Fruit fly (Drosophila melanogaster): Measurements from ENCODE around the gene pigeon.

Gene pigeon

DNA sequence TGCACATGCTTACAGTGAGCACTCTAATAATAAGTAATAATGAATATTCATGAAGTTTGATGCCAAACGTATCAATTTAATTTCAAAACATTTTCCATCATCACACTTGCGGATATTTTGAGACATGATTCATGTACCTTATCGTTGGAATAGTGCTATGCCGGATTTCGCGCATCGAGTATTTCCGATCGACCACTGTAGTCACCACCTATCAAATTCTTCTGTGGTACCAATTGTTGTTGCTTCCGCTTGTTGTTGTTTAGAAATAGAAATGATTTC lies 44.9 kb upstream of the pigeon start (continued):
- TF ChIP-seq lov (optimal IDR thresholded peaks at IDR 0.05) (no peak), lov (GFP tag; IDR thresholded peaks at IDR 0.05) (no peak), CG11093 (GFP tag; IDR thresholded peaks at IDR 0.05) (0 out of 3 replicates have a peak, but pooled peaks have one; percentile 22), Hr51 (GFP tag; optimal IDR thresholded peaks at IDR 0.05) (peak in 1 of 2 experiments; percentile 14), Atf6 (GFP tag; IDR thresholded peaks at IDR 0.05) (0 out of 2 replicates have a peak, but pooled peaks have one; percentile 32), br (optimal IDR thresholded peaks at IDR 0.05) (no peak), pan (optimal IDR thresholded peaks at IDR 0.05) (no peak), pan (GFP tag; optimal IDR thresholded peaks at IDR 0.05 in 1 of 2, IDR thresholded peaks at IDR 0.05 in 1 of 2) (peak in 1 of 2 experiments; percentile 40), al (GFP tag; IDR thresholded peaks at IDR 0.05) (0 out of 2 replicates have a peak, but pooled peaks have one; percentile 16), ranshi (GFP tag; IDR thresholded peaks at IDR 0.05) (peak; percentile 64), CG4730 (GFP tag; IDR thresholded peaks at IDR 0.05) (no peak), bigmax (GFP tag; optimal IDR thresholded peaks at IDR 0.05) (no peak), rib (GFP tag; IDR thresholded peaks at IDR 0.05) (0 out of 2 replicates have a peak, but pooled peaks have one; percentile 27), HmgD (GFP tag; optimal IDR thresholded peaks at IDR 0.05) (no peak), CG17385 (GFP tag; optimal IDR thresholded peaks at IDR 0.05) (peak; percentile 15), CG3163 (GFP tag; optimal IDR thresholded peaks at IDR 0.05) (peak; percentile 21), Mrtf (GFP tag; IDR thresholded peaks at IDR 0.05) (0 out of 3 replicates have a peak, but pooled peaks have one; percentile 49), tgo (GFP tag; IDR thresholded peaks at IDR 0.05) (peak; percentile 29; the same call in 2 of the 3 replicates), so (GFP tag; IDR thresholded peaks at IDR 0.05) (0 out of 3 replicates have a peak, but pooled peaks have one; percentile 26), CG3847 (GFP tag; IDR thresholded peaks at IDR 0.05) (peak; percentile 26; the same call in 1 of the 2 replicates), CG6813 (GFP tag; optimal IDR thresholded peaks at IDR 0.05) (peak; percentile 26), lilli (GFP tag; optimal IDR thresholded peaks at IDR 0.05) (peak; percentile 62), Fer1 (GFP tag; optimal IDR thresholded peaks at IDR 0.05) (peak; percentile 56), HLH54F (GFP tag; optimal IDR thresholded peaks at IDR 0.05) (peak; percentile 29), vvl (GFP tag; IDR thresholded peaks at IDR 0.05) (peak; percentile 24; the same call in 1 of the 2 replicates), CG12155 (GFP tag; optimal IDR thresholded peaks at IDR 0.05) (peak; percentile 24), Oli (tag; optimal IDR thresholded peaks at IDR 0.05) (peak; percentile 1), esg (GFP tag; conservative IDR thresholded peaks at IDR 0.05) (peak; percentile 27; the same call in 1 of the 2 replicates), tap (tag; optimal IDR thresholded peaks at IDR 0.05) (no peak), Dad (GFP tag; optimal IDR thresholded peaks at IDR 0.05) (peak; percentile 24), Sox102F (GFP tag; optimal IDR thresholded peaks at IDR 0.05) (peak; percentile 31), CG11504 (tag; optimal IDR thresholded peaks at IDR 0.05) (peak; percentile 57), CG13624 (GFP tag; optimal IDR thresholded peaks at IDR 0.05) (peak; percentile 66), CG2712 (tag; optimal IDR thresholded peaks at IDR 0.05) (peak; percentile 27), oc (tag; optimal IDR thresholded peaks at IDR 0.05) (no peak), Meics (GFP tag; optimal IDR thresholded peaks at IDR 0.05) (peak; percentile 56), Mad (GFP tag; optimal IDR thresholded peaks at IDR 0.05) (peak; percentile 10), CG10321 (GFP tag; IDR thresholded peaks at IDR 0.05) (no peak), dmrt99B (tag; optimal IDR thresholded peaks at IDR 0.05) (peak; percentile 19), Rfx (GFP tag; IDR thresholded peaks at IDR 0.05) (peak; percentile 65), Ets65A (GFP tag) (peak; percentile 63), CG9817 (tag; optimal IDR thresholded peaks at IDR 0.05) (peak; percentile 30), ERR (GFP tag; optimal IDR thresholded peaks at IDR 0.05) (peak; percentile 5), CG5245 (GFP tag; optimal IDR thresholded peaks at IDR 0.05) (peak; percentile 37), CG11247 (GFP tag; IDR thresholded peaks at IDR 0.05) (no peak), Gug (GFP tag; IDR thresholded peaks at IDR 0.05) (peak; percentile 27; the same call in 1 of the 4 replicates), slbo (GFP tag; IDR thresholded peaks at IDR 0.05) (peak; percentile 72), gsb (GFP tag; IDR thresholded peaks at IDR 0.05) (0 out of 2 replicates have a peak, but pooled peaks have one; percentile 41), CG15269 (tag; optimal IDR thresholded peaks at IDR 0.05) (peak; percentile 1), CG30403 (GFP tag; optimal IDR thresholded peaks at IDR 0.05) (peak; percentile 18), Sry-β (GFP tag; optimal IDR thresholded peaks at IDR 0.05) (no peak), CG4854 (GFP tag; optimal IDR thresholded peaks at IDR 0.05) (peak; percentile 32)
